Fruit fly (Drosophila melanogaster) whole organism, adult: Measurements from ENCODE around the gene tin.

ENCODE experiments used
- CG11617 ChIP-seq: fragments of 200-800 bp; sonication (Bioruptor generic); optimal IDR thresholded peaks from 2 replicates; lab custom pipeline; 2017; ENCODE audit warnings: mild to moderate bottlenecking, missing biosample characterization, missing genetic modification reagents, missing genetic modification characterization
- Crg-1 ChIP-seq: fragments of 200-800 bp; sonication (Bioruptor generic); optimal IDR thresholded peaks from 2 replicates; lab custom pipeline; 2016; ENCODE audit warnings: missing biosample characterization, missing genetic modification characterization
- cic ChIP-seq: fragments of 200-800 bp; sonication (Bioruptor generic); optimal IDR thresholded peaks from 2 replicates; lab custom pipeline; 2017; ENCODE audit warnings: missing biosample characterization, mild to moderate bottlenecking, missing genetic modification characterization, moderate library complexity
- kay ChIP-seq: fragments of 200-800 bp; sonication (Bioruptor generic); peaks from one replicate; lab custom pipeline; 2016; ENCODE audit warnings: missing biosample characterization, missing genetic modification characterization, borderline replicate concordance
- ovo ChIP-seq: fragments of 200-800 bp; sonication (Bioruptor generic); optimal IDR thresholded peaks from 2 replicates; lab custom pipeline; 2016; ENCODE audit warnings: missing biosample characterization, missing genetic modification characterization

DNA sequence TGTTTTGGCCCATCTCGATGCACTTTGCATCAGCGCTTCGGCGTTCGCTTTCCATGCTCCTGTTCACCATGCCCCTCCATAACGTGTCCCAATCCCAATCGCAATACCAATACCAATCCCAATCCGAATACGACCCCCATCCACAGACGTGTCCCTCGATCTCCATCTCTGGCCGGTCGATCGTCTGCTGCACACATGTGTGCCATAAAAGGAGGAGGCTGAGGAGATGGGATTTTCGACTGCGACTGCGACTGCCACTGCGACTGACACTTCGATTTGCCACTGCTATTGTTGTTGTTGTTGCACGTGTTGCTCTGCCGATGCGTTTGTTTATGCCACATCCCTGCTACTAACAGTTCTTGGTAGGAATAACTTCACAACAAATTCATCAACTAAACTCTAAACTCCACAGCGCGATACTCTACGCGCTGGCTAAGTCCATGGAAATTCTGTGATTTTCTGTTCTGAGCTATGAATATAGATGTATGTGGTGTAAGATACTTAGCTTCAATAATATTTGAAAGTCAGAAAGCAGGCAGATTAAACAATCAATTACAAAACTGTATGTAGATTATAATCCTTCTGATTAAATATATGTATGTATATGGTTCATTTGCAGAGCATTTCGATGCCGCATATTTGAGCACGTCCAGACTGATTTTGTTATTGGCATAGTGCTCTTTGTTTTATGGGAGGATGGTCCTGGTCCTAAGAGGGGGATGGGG, 14.4 kb downstream of the tin start:
- TF ChIP-seq ovo (GFP tag; lab: Kevin White, UChicago) (no peak), Crg-1 (GFP tag; lab: Kevin White, UChicago) (no peak), cic (no peak), kay (no peak), CG11617 (no peak)
